Fruit fly (Drosophila melanogaster): ENCODE results near the gene CG13946.
A peak's percentile ranks its signal among the peaks of the same experiment; 100 is the strongest.

CG13946 gene

DNA sequence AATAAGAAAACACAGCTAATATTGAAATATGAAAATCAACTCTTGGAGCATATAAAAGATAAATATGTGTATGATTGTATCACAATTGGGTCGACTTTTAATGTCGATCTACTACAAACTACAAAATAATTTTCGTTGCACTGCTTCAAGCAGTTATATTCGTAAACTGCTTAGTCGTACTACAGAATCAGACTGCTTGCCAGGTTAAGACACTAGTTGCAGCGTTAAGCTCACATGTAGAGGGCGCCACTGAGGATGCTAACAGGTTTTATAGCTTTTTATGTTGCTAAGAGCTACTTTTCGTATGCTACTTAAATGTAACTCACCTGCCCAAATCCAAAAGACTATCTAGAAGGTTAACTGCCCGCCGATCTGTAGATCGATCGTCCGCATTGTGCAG is 36.3 kb upstream of the CG13946 start (continued):
- TF ChIP-seq zen2 (GFP tag; IDR thresholded peaks at IDR 0.05; ENCODE audit: partially characterized antibody) (no peak), Rfx (GFP tag; IDR thresholded peaks at IDR 0.05) (peak; percentile 65), crc (GFP tag; optimal IDR thresholded peaks at IDR 0.05) (no peak), CG1024 (GFP tag; IDR thresholded peaks at IDR 0.05) (no peak), CG2129 (GFP tag; IDR thresholded peaks at IDR 0.05; ENCODE audit: partially characterized antibody) (no peak), Usf (GFP tag; optimal IDR thresholded peaks at IDR 0.05) (no peak), Hmx (GFP tag; optimal IDR thresholded peaks at IDR 0.05) (no peak), pros (GFP tag; optimal IDR thresholded peaks at IDR 0.05) (no peak), CG32772 (GFP tag; IDR thresholded peaks at IDR 0.05) (no peak), CG42726 (GFP tag; IDR thresholded peaks at IDR 0.05; ENCODE audit: partially characterized antibody) (peak; percentile 71; the same call in 1 of the 2 replicates), CG10267 (tag; optimal IDR thresholded peaks at IDR 0.05) (no peak), Taf1 (GFP tag; IDR thresholded peaks at IDR 0.05) (no peak), Adf1 (GFP tag; IDR thresholded peaks at IDR 0.05) (no peak), CG10565 (GFP tag; optimal IDR thresholded peaks at IDR 0.05) (no peak), eyg (GFP tag; optimal IDR thresholded peaks at IDR 0.05) (no peak), unpg (GFP tag; optimal IDR thresholded peaks at IDR 0.05) (no peak), stc (GFP tag; IDR thresholded peaks at IDR 0.05) (no peak), prd (optimal IDR thresholded peaks at IDR 0.05) (no peak), prd (GFP tag; IDR thresholded peaks at IDR 0.05) (peak; percentile 40; the same call in 2 of the 3 replicates), CG4328 (GFP tag; optimal IDR thresholded peaks at IDR 0.05) (no peak), CoRest (tag; optimal IDR thresholded peaks at IDR 0.05) (peak; percentile 27), Lhr (GFP tag; optimal IDR thresholded peaks at IDR 0.05) (peak; percentile 50), CG12071 (GFP tag; optimal IDR thresholded peaks at IDR 0.05) (no peak), CG10147 (GFP tag; optimal IDR thresholded peaks at IDR 0.05) (no peak), bcd (GFP tag; optimal IDR thresholded peaks at IDR 0.05) (peak; percentile 11), Tbp (GFP tag; optimal IDR thresholded peaks at IDR 0.05) (no peak), maf-S (GFP tag; optimal IDR thresholded peaks at IDR 0.05) (no peak), sd (tag; optimal IDR thresholded peaks at IDR 0.05) (no peak), CG3163 (GFP tag; optimal IDR thresholded peaks at IDR 0.05) (no peak), NFAT (GFP tag; IDR thresholded peaks at IDR 0.05) (0 out of 2 replicates have a peak, but pooled peaks have one; percentile 13), fu2 (GFP tag; optimal IDR thresholded peaks at IDR 0.05) (no peak), CG2199 (GFP tag; IDR thresholded peaks at IDR 0.05) (peak; percentile 93), CG34224 (GFP tag; IDR thresholded peaks at IDR 0.05; ENCODE audit: partially characterized antibody) (no peak), CG18619 (GFP tag; optimal IDR thresholded peaks at IDR 0.05) (no peak), Optix (GFP tag; IDR thresholded peaks at IDR 0.05) (no peak), caup (GFP tag; optimal IDR thresholded peaks at IDR 0.05; ENCODE audit: severe bottlenecking) (no peak), gsb (GFP tag; IDR thresholded peaks at IDR 0.05) (no peak), CG9932 (GFP tag; IDR thresholded peaks at IDR 0.05) (peak; percentile 44), ERR (GFP tag; optimal IDR thresholded peaks at IDR 0.05) (no peak), BEAF-32 (GFP tag; optimal IDR thresholded peaks at IDR 0.05) (no peak), knrl (GFP tag; IDR thresholded peaks at IDR 0.05; ENCODE audit: partially characterized antibody) (peak; percentile 64; the same call in 2 of the 3 replicates), ash1 (GFP tag; optimal IDR thresholded peaks at IDR 0.05) (no peak)

DNA sequence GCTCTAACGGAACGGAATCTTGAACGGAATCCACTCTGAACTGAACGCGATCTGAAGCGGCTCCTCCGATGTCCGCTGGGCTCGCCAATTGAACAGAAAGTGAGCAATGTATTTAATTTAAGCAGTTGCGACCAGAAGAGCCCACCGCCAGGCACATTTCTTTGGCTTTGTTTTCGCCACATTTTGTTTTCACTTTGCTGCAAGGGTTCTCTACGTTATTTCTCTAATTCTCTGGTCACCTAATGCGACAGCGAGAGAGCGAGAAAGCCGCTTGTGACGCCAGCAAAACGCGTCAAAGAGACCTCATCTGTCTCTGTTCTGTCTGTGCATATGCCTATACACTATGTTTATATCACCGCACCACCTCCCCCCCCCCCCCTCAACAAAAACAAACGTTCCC is 32.0 kb upstream of the CG13946 start, which contains the start of gene Eaat2:
Eaat2 (minus strand) TSS at position 101 of the 400 bp plus-strand sequence.
- no peak for TF ChIP-seq CG4730 (GFP tag; IDR thresholded peaks at IDR 0.05)
- no peak for TF ChIP-seq dati (GFP tag; IDR thresholded peaks at IDR 0.05)
- no peak for TF ChIP-seq jing (GFP tag; optimal IDR thresholded peaks at IDR 0.05)
- no peak for TF ChIP-seq kni (GFP tag; optimal IDR thresholded peaks at IDR 0.05)
- TF ChIP-seq Hand (GFP tag; optimal IDR thresholded peaks at IDR 0.05) = no peak
- no peak for TF ChIP-seq CG17829 (tag; optimal IDR thresholded peaks at IDR 0.05)
- TF ChIP-seq sc (optimal IDR thresholded peaks at IDR 0.05) = no peak
- no peak for TF ChIP-seq sc (GFP tag; optimal IDR thresholded peaks at IDR 0.05)
- TF ChIP-seq CG6272 (GFP tag; IDR thresholded peaks at IDR 0.05) = no peak
- no peak for TF ChIP-seq Lpt (GFP tag; optimal IDR thresholded peaks at IDR 0.05)
- TF ChIP-seq bbx (GFP tag; IDR thresholded peaks at IDR 0.05; ENCODE audit: partially characterized antibody) = no peak
- no peak for TF ChIP-seq chinmo (GFP tag; IDR thresholded peaks at IDR 0.05; ENCODE audit: partially characterized antibody)
- TF ChIP-seq CG14667 (GFP tag; IDR thresholded peaks at IDR 0.05) = no peak

Measured in whole organism, embryonic.